Fruit fly (Drosophila melanogaster) whole organism, embryonic: ENCODE data around the gene CG2129.

ENCODE experiments used
- BtbVII ChIP-seq: fragments of 200-800 bp; sonication (Bioruptor generic); optimal IDR thresholded peaks from 3 replicates; lab custom pipeline; 2017; ENCODE audit warnings: missing biosample characterization, mild to moderate bottlenecking, missing genetic modification characterization
- CG10267 ChIP-seq: fragments of 200-800 bp; sonication (Bioruptor generic); optimal IDR thresholded peaks from 2 replicates; lab custom pipeline; 2018; ENCODE audit warnings: missing biosample characterization, mild to moderate bottlenecking, missing genetic modification characterization, moderate library complexity
- CG10462 ChIP-seq: fragments of 200-800 bp; sonication (Bioruptor generic); optimal IDR thresholded peaks from 2 replicates; lab custom pipeline; 2016; ENCODE audit warnings: missing biosample characterization, missing genetic modification characterization
- CG11456 ChIP-seq: fragments of 200-800 bp; sonication (Bioruptor generic); IDR thresholded peaks from 3 replicates; pipeline ENCODE4 v1.3.6; 2022; ENCODE audit warnings: missing biosample characterization, missing genetic modification characterization
- CG12219 ChIP-seq: fragments of 200-800 bp; sonication (Bioruptor generic); optimal IDR thresholded peaks from 3 replicates; lab custom pipeline; 2018; ENCODE audit warnings: missing biosample characterization, mild to moderate bottlenecking, missing genetic modification characterization
- CG12744 ChIP-seq: fragments of 200-800 bp; sonication (Bioruptor generic); optimal IDR thresholded peaks from 2 replicates; lab custom pipeline; 2016; ENCODE audit warnings: missing biosample characterization, missing genetic modification characterization
- CG13287 ChIP-seq: fragments of 200-800 bp; sonication (Bioruptor generic); IDR thresholded peaks from 2 replicates; pipeline ENCODE4 v1.3.6; 2022; ENCODE audit warnings: missing biosample characterization, missing genetic modification characterization; ENCODE audit not compliant: partially characterized antibody
- CG15269 ChIP-seq: fragments of 200-800 bp; sonication (Bioruptor generic); optimal IDR thresholded peaks from 2 replicates; lab custom pipeline; 2018; ENCODE audit warnings: missing biosample characterization, mild to moderate bottlenecking, missing genetic modification characterization, moderate library complexity
- CG1603 ChIP-seq: fragments of 200-800 bp; sonication (Bioruptor generic); optimal IDR thresholded peaks from 2 replicates; lab custom pipeline; 2019; ENCODE audit warnings: missing biosample characterization, mild to moderate bottlenecking, missing genetic modification characterization, moderate library complexity
- CG16863 ChIP-seq: fragments of 200-800 bp; sonication (Bioruptor generic); optimal IDR thresholded peaks from 3 replicates; lab custom pipeline; 2016; ENCODE audit warnings: missing biosample characterization, missing genetic modification characterization
- CG18262 ChIP-seq: fragments of 200-800 bp; optimal IDR thresholded peaks from 3 replicates; lab custom pipeline; 2019; ENCODE audit warnings: missing biosample characterization, mild to moderate bottlenecking, missing genetic modification characterization, moderate library complexity
- CG18599 ChIP-seq: fragments of 200-800 bp; sonication (Bioruptor generic); optimal IDR thresholded peaks from 3 replicates; lab custom pipeline; 2017; ENCODE audit warnings: missing biosample characterization, missing genetic modification characterization, mild to moderate bottlenecking, moderate library complexity, missing genetic modification reagents
- CG18764 ChIP-seq: fragments of 200-800 bp; sonication (Bioruptor generic); optimal IDR thresholded peaks from 3 replicates; lab custom pipeline; 2016; ENCODE audit warnings: missing biosample characterization, missing genetic modification characterization
- CG2199 ChIP-seq: fragments of 200-800 bp; sonication (Bioruptor generic); IDR thresholded peaks from 3 replicates; pipeline ENCODE4 v1.3.6; 2022; ENCODE audit warnings: missing biosample characterization, missing genetic modification characterization
- CG2678 ChIP-seq: fragments of 200-800 bp; sonication (Bioruptor generic); optimal IDR thresholded peaks from 3 replicates; lab custom pipeline; 2019; ENCODE audit warnings: missing biosample characterization, mild to moderate bottlenecking, missing genetic modification characterization, moderate library complexity
- CG2875 ChIP-seq: fragments of 200-800 bp; sonication (Bioruptor generic); optimal IDR thresholded peaks from 2 replicates; lab custom pipeline; 2017; ENCODE audit warnings: missing biosample characterization, mild to moderate bottlenecking, missing genetic modification characterization, missing genetic modification reagents
- CG3995 ChIP-seq: fragments of 200-800 bp; sonication (Bioruptor generic); optimal IDR thresholded peaks from 3 replicates; lab custom pipeline; 2016; ENCODE audit warnings: missing biosample characterization, missing genetic modification characterization
- CG4404 ChIP-seq: fragments of 200-800 bp; sonication (Bioruptor generic); IDR thresholded peaks from 2 replicates; pipeline ENCODE4 v1.3.6; 2022; ENCODE audit warnings: missing biosample characterization, missing genetic modification characterization
- CG6813 ChIP-seq: fragments of 200-800 bp; sonication (Bioruptor generic); optimal IDR thresholded peaks from 2 replicates; lab custom pipeline; 2017; ENCODE audit warnings: missing biosample characterization, missing genetic modification characterization, mild to moderate bottlenecking, moderate library complexity, missing genetic modification reagents
- CG9215 ChIP-seq: fragments of 200-800 bp; sonication (Bioruptor generic); IDR thresholded peaks from 2 replicates; pipeline ENCODE4 v1.3.6; 2022; ENCODE audit warnings: missing biosample characterization, missing genetic modification characterization
- CG9797 ChIP-seq: fragments of 200-800 bp; sonication (Bioruptor generic); optimal IDR thresholded peaks from 3 replicates; lab custom pipeline; 2018; ENCODE audit warnings: missing biosample characterization, mild to moderate bottlenecking, missing genetic modification characterization
- CG9876 ChIP-seq: fragments of 200-800 bp; sonication (Bioruptor generic); optimal IDR thresholded peaks from 2 replicates; lab custom pipeline; 2016; ENCODE audit warnings: missing biosample characterization, missing genetic modification characterization
- Chrac-16 ChIP-seq: fragments of 200-800 bp; sonication (Bioruptor generic); optimal IDR thresholded peaks from 3 replicates; lab custom pipeline; 2016; ENCODE audit warnings: missing biosample characterization, missing genetic modification characterization
- CkIIα-i1 ChIP-seq: fragments of 200-800 bp; sonication (Bioruptor generic); IDR thresholded peaks from 2 replicates; pipeline ENCODE4 v1.3.6; 2022; ENCODE audit warnings: missing biosample characterization, missing genetic modification characterization
- D19A ChIP-seq: fragments of 200-800 bp; optimal IDR thresholded peaks from 3 replicates; lab custom pipeline; 2019; ENCODE audit warnings: missing biosample characterization, mild to moderate bottlenecking, missing genetic modification characterization, moderate library complexity
- Dbx ChIP-seq: fragments of 200-800 bp; sonication (Bioruptor generic); IDR thresholded peaks from 3 replicates; pipeline ENCODE4 v1.3.6; 2022; ENCODE audit warnings: missing biosample characterization, missing genetic modification characterization
- Dip2 ChIP-seq: fragments of 200-800 bp; sonication (Bioruptor generic); IDR thresholded peaks from 2 replicates; pipeline ENCODE4 v1.3.6; 2022; ENCODE audit warnings: missing biosample characterization, missing genetic modification characterization
- Gug ChIP-seq: fragments of 200-800 bp; sonication (Bioruptor generic); IDR thresholded peaks from 4 replicates; pipeline ENCODE4 v1.3.6; 2022; ENCODE audit warnings: missing biosample characterization, missing genetic modification characterization
- Hmr ChIP-seq: fragments of 200-800 bp; sonication (Bioruptor generic); optimal IDR thresholded peaks from 3 replicates; lab custom pipeline; 2017; ENCODE audit warnings: mild to moderate bottlenecking, missing biosample characterization, missing genetic modification reagents, missing genetic modification characterization
- MESR4 ChIP-seq: fragments of 200-800 bp; sonication (Bioruptor generic); optimal IDR thresholded peaks from 2 replicates; lab custom pipeline; 2018; ENCODE audit warnings: missing biosample characterization, mild to moderate bottlenecking, missing genetic modification characterization, moderate library complexity
- Oaz ChIP-seq: fragments of 200-800 bp; sonication (Bioruptor generic); IDR thresholded peaks from 2 replicates; pipeline ENCODE4 v1.3.6; 2022; ENCODE audit warnings: missing biosample characterization, missing genetic modification characterization
- ab ChIP-seq: fragments of 200-800 bp; sonication (Bioruptor generic); optimal IDR thresholded peaks from 2 replicates; lab custom pipeline; 2016; ENCODE audit warnings: missing biosample characterization, missing genetic modification characterization
- ac ChIP-seq: fragments of 200-800 bp; sonication (Bioruptor generic); optimal IDR thresholded peaks from 3 replicates; lab custom pipeline; 2017; ENCODE audit warnings: missing biosample characterization, mild to moderate bottlenecking, missing genetic modification characterization
- ash1 ChIP-seq: fragments of 200-800 bp; sonication (Bioruptor generic); optimal IDR thresholded peaks from 2 replicates; lab custom pipeline; 2018; ENCODE audit warnings: missing biosample characterization, mild to moderate bottlenecking, missing genetic modification characterization
- bowl ChIP-seq: fragments of 200-800 bp; sonication (Bioruptor generic); IDR thresholded peaks from 2 replicates; pipeline ENCODE4 v1.3.6; 2022; ENCODE audit warnings: missing biosample characterization, missing genetic modification characterization
- btn ChIP-seq: fragments of 200-800 bp; sonication (Bioruptor generic); optimal IDR thresholded peaks from 2 replicates; lab custom pipeline; 2016; ENCODE audit warnings: missing biosample characterization, missing genetic modification characterization
- chn ChIP-seq: fragments of 200-800 bp; sonication (Bioruptor generic); optimal IDR thresholded peaks from 2 replicates; lab custom pipeline; 2016; ENCODE audit warnings: missing biosample characterization, missing genetic modification characterization
- dimm ChIP-seq: fragments of 200-800 bp; sonication (Bioruptor generic); IDR thresholded peaks from 2 replicates; pipeline ENCODE4 v1.3.6; 2022; ENCODE audit warnings: missing biosample characterization, missing genetic modification characterization
- ewg ChIP-seq: fragments of 200-800 bp; sonication (Bioruptor generic); optimal IDR thresholded peaks from 3 replicates; lab custom pipeline; 2017; ENCODE audit warnings: mild to moderate bottlenecking, missing biosample characterization, missing genetic modification reagents, missing genetic modification characterization
- gfzf ChIP-seq: fragments of 200-800 bp; sonication (Bioruptor generic); optimal IDR thresholded peaks from 2 replicates; lab custom pipeline; 2016; ENCODE audit warnings: missing biosample characterization, mild to moderate bottlenecking, missing genetic modification characterization, moderate library complexity
- gt ChIP-seq: fragments of 200-800 bp; sonication (Bioruptor generic); IDR thresholded peaks from 2 replicates; pipeline ENCODE4 v1.3.6; 2022; ENCODE audit warnings: missing biosample characterization, missing genetic modification characterization
- hbn ChIP-seq: fragments of 200-800 bp; sonication (Bioruptor generic); IDR thresholded peaks from 2 replicates; pipeline ENCODE4 v1.3.6; 2022; ENCODE audit warnings: missing biosample characterization, missing genetic modification characterization; ENCODE audit not compliant: partially characterized antibody
- lbe ChIP-seq: fragments of 200-800 bp; sonication (Bioruptor generic); optimal IDR thresholded peaks from 2 replicates; lab custom pipeline; 2016; ENCODE audit warnings: missing biosample characterization, mild to moderate bottlenecking, missing genetic modification characterization
- pum ChIP-seq: fragments of 200-800 bp; sonication (Bioruptor generic); optimal IDR thresholded peaks from 2 replicates; lab custom pipeline; 2016; ENCODE audit warnings: missing biosample characterization, missing genetic modification characterization
- ranshi ChIP-seq: fragments of 200-800 bp; sonication (Bioruptor generic); IDR thresholded peaks from 2 replicates; pipeline ENCODE4 v1.3.6; 2022; ENCODE audit warnings: missing biosample characterization, missing genetic modification characterization
- ro ChIP-seq: fragments of 200-800 bp; sonication (Bioruptor generic); IDR thresholded peaks from 2 replicates; pipeline ENCODE4 v1.3.6; 2022; ENCODE audit warnings: missing biosample characterization, missing genetic modification characterization
- salm ChIP-seq: fragments of 200-800 bp; sonication (Bioruptor generic); optimal IDR thresholded peaks from 2 replicates; lab custom pipeline; 2018; ENCODE audit warnings: missing biosample characterization, mild to moderate bottlenecking, missing genetic modification characterization
- scrt ChIP-seq: fragments of 200-800 bp; sonication (Bioruptor generic); optimal IDR thresholded peaks from 2 replicates; lab custom pipeline; 2018; ENCODE audit warnings: missing biosample characterization, mild to moderate bottlenecking, missing genetic modification characterization, moderate library complexity
- slp2 ChIP-seq: fragments of 200-800 bp; sonication (Bioruptor generic); optimal IDR thresholded peaks from 2 replicates; lab custom pipeline; 2016; ENCODE audit warnings: missing biosample characterization, missing genetic modification characterization
- stwl ChIP-seq: fragments of 200-800 bp; sonication (Bioruptor generic); optimal IDR thresholded peaks from 3 replicates; lab custom pipeline; 2018; ENCODE audit warnings: missing biosample characterization, mild to moderate bottlenecking, missing genetic modification characterization, moderate library complexity
- usp ChIP-seq: fragments of >200 bp; optimal IDR thresholded peaks from 2 replicates; lab custom pipeline; 2017; ENCODE audit warnings: missing biosample characterization, missing genetic modification characterization
- wdn ChIP-seq: fragments of 200-800 bp; sonication (Bioruptor generic); IDR thresholded peaks from 2 replicates; pipeline ENCODE4 v1.3.6; 2022; ENCODE audit warnings: missing biosample characterization, missing genetic modification characterization

The CG2129 gene

dm6 chrX:8116813-8117212 is 28.8 kb upstream of the CG2129 start, which contains the start of gene CG1575 (continued):
- TF ChIP-seq CG2678 (tag; lab: Kevin White, UChicago), result no peak
- no peak for TF ChIP-seq CG18764
- no peak for TF ChIP-seq CkIIα-i1 (GFP tag; lab: Robert Waterston, UW)
- TF ChIP-seq lbe (GFP tag; lab: Kevin White, UChicago), result no peak
- no peak for TF ChIP-seq ab
- no peak for TF ChIP-seq CG16863 (GFP tag; lab: Kevin White, UChicago)
- TF ChIP-seq MESR4, result peak; percentile 9
- TF ChIP-seq gt (GFP tag; lab: Robert Waterston, UW), result no peak
- TF ChIP-seq CG11456, result no peak
- TF ChIP-seq bowl (GFP tag; lab: Robert Waterston, UW), result no peak
- TF ChIP-seq slp2 (GFP tag; lab: Kevin White, UChicago), result no peak
- TF ChIP-seq Gug (GFP tag; lab: Robert Waterston, UW), result no peak
- TF ChIP-seq gfzf (GFP tag; lab: Kevin White, UChicago), result peak; percentile 50
- TF ChIP-seq ranshi, result no peak
- TF ChIP-seq CG12744 (GFP tag; lab: Kevin White, UChicago), result no peak
- TF ChIP-seq BtbVII (GFP tag; lab: Kevin White, UChicago), result no peak
- TF ChIP-seq btn (GFP tag; lab: Kevin White, UChicago), result no peak
- TF ChIP-seq wdn (GFP tag; lab: Robert Waterston, UW), result no peak
- TF ChIP-seq ash1 (GFP tag; lab: Kevin White, UChicago), result no peak
- no peak for TF ChIP-seq chn (GFP tag; lab: Kevin White, UChicago)
- TF ChIP-seq CG9876 (GFP tag; lab: Kevin White, UChicago), result no peak
- TF ChIP-seq CG4404, result no peak
- TF ChIP-seq CG2875, result no peak
- no peak for TF ChIP-seq ewg (GFP tag; lab: Kevin White, UChicago)
- no peak for TF ChIP-seq CG12219
- TF ChIP-seq Dip2 (GFP tag; lab: Robert Waterston, UW), result no peak
- peak; percentile 35 for TF ChIP-seq CG9797 (GFP tag; lab: Kevin White, UChicago)
- no peak for TF ChIP-seq CG18599 (GFP tag; lab: Kevin White, UChicago)
- no peak for TF ChIP-seq CG1603 (tag; lab: Kevin White, UChicago)
- no peak for TF ChIP-seq CG18262 (tag; lab: Kevin White, UChicago)
- TF ChIP-seq CG9215, result no peak
- no peak for TF ChIP-seq CG15269 (tag; lab: Kevin White, UChicago)
- no peak for TF ChIP-seq CG10462 (GFP tag; lab: Kevin White, UChicago)
- no peak for TF ChIP-seq salm (tag; lab: Kevin White, UChicago)
- TF ChIP-seq CG6813 (GFP tag; lab: Kevin White, UChicago), result no peak
- TF ChIP-seq scrt (GFP tag; lab: Kevin White, UChicago), result peak; percentile 76
- TF ChIP-seq usp (GFP tag; lab: Kevin White, UChicago), result no peak
- TF ChIP-seq pum (GFP tag; lab: Kevin White, UChicago), result no peak
- no peak for TF ChIP-seq Oaz (GFP tag; lab: Robert Waterston, UW)
- TF ChIP-seq Chrac-16 (GFP tag; lab: Kevin White, UChicago), result no peak
- TF ChIP-seq hbn, result peak; percentile 46; the same call in 1 of the 2 replicates
- no peak for TF ChIP-seq Hmr
- no peak for TF ChIP-seq CG10267 (tag; lab: Kevin White, UChicago)
- peak; percentile 53 for TF ChIP-seq CG13287 (GFP tag; lab: Robert Waterston, UW)
- TF ChIP-seq CG2199 (GFP tag; lab: Robert Waterston, UW), result no peak
- peak; percentile 97 for TF ChIP-seq stwl (tag; lab: Kevin White, UChicago)
- no peak for TF ChIP-seq ac
- no peak for TF ChIP-seq D19A
- TF ChIP-seq dimm (GFP tag; lab: Robert Waterston, UW), result no peak
- peak; percentile 86 for TF ChIP-seq CG3995 (GFP tag; lab: Kevin White, UChicago)
- no peak for TF ChIP-seq Dbx (GFP tag; lab: Robert Waterston, UW)
- no peak for TF ChIP-seq ro
